Fruit fly (Drosophila melanogaster): Measurements from ENCODE around the gene CG11997.

DNA sequence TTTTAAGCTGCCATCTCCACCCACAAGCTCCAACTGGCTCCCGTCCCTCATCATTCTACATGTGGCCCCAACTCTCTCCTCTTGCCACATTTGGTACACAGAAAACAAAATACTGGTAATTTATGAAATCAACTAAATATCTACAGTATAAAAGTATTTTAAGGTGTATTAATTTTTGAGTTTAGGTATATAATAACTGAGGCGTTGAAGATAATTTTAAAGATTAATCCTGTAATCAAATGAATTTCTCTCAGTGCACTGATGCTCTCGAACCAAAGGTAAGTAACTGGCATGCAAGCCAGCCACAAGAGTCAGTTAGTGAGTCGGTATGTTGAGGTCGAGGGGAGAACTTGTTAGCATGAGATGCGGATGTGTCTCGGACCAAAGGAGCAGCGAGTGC is 29.9 kb upstream of the CG11997 start:
- TF ChIP-seq CG8478 (optimal IDR thresholded peaks at IDR 0.05) (no peak), psq (optimal IDR thresholded peaks at IDR 0.05) (no peak)

Measured in whole organism.